Worm (Caenorhabditis elegans) whole organism, L4 larva: ENCODE results near the gene T07F12.2.

Experiments used
- F26F4.8 ChIP-seq: fragments of 200-800 bp; sonication (Bioruptor generic); conservative IDR thresholded peaks from 2 replicates; pipeline ENCODE4 v1.3.6; 2022; ENCODE audit warnings: missing genetic modification characterization, missing compliant biosample characterization
- R02D3.7 ChIP-seq: fragments of 150-350 bp; sonication (generic microtip); optimal IDR thresholded peaks from 3 replicates; lab custom pipeline; 2014; ENCODE audit warnings: missing biosample characterization, missing genetic modification characterization
- T26A8.4 ChIP-seq: fragments of 200-800 bp; sonication (Bioruptor generic); IDR thresholded peaks from 2 replicates; pipeline ENCODE4 v1.3.6; 2022; ENCODE audit warnings: missing genetic modification characterization, missing compliant biosample characterization
- Y75B8A.6 ChIP-seq: fragments of 200-800 bp; sonication (Bioruptor generic); IDR thresholded peaks from 2 replicates; pipeline ENCODE4 v1.3.6; 2022; ENCODE audit warnings: missing genetic modification reagents, missing genetic modification characterization, missing compliant biosample characterization
- ZK546.5 ChIP-seq, 2 experiments: sonication (generic microtip); optimal IDR thresholded peaks; 2 replicates each; lab custom pipeline; 2017; ENCODE audit warnings: missing biosample characterization in 2 of 2, missing genetic modification characterization in 2 of 2
- aha-1 ChIP-seq: fragments of 150-350 bp; peaks from one replicate; lab custom pipeline; 2014; ENCODE audit warnings: missing biosample characterization, missing genetic modification characterization
- ama-1 ChIP-seq: fragments of 150-350 bp; optimal IDR thresholded peaks from 2 replicates; lab custom pipeline; 2014; ENCODE audit warnings: inconsistent platforms, mixed read lengths
- arid-1 ChIP-seq: fragments of 200-800 bp; sonication (Bioruptor generic); conservative IDR thresholded peaks from 2 replicates; pipeline ENCODE4 v1.3.6; 2022; ENCODE audit warnings: missing genetic modification reagents, missing genetic modification characterization, missing compliant biosample characterization
- cey-2 ChIP-seq: sonication (generic microtip); optimal IDR thresholded peaks from 3 replicates; lab custom pipeline; 2017; ENCODE audit warnings: missing genetic modification characterization, mild to moderate bottlenecking, missing compliant biosample characterization, antibody characterized with exemption, borderline replicate concordance; ENCODE audit not compliant: insufficient read depth
- daf-16 ChIP-seq, 3 experiments: sonication (generic microtip); optimal IDR thresholded peaks; 2 replicates each; lab custom pipeline; 2016 to 2017; ENCODE audit warnings: missing genetic modification characterization in 3 of 3, missing genetic modification reagents in 3 of 3, mild to moderate bottlenecking in 2 of 3, missing compliant biosample characterization in 2 of 3, missing biosample characterization in 1 of 3, moderate library complexity in 1 of 3
- dmd-6 ChIP-seq: fragments of 200-800 bp; sonication (Bioruptor generic); IDR thresholded peaks from 2 replicates; pipeline ENCODE4 v1.3.6; 2022; ENCODE audit warnings: missing genetic modification reagents, missing genetic modification characterization, missing compliant biosample characterization
- dpl-1 ChIP-seq: fragments of 150-350 bp; optimal IDR thresholded peaks from 2 replicates; lab custom pipeline; 2014; ENCODE audit warnings: missing biosample characterization, missing genetic modification reagents, missing genetic modification characterization
- dve-1 ChIP-seq: sonication (generic microtip); optimal IDR thresholded peaks from 2 replicates; lab custom pipeline; 2017; ENCODE audit warnings: antibody characterized with exemption, mild to moderate bottlenecking, missing genetic modification characterization, missing compliant biosample characterization; ENCODE audit not compliant: insufficient read depth
- hlh-11 ChIP-seq: fragments of 200-800 bp; sonication (Bioruptor generic); optimal IDR thresholded peaks from 2 replicates; lab custom pipeline; 2018; ENCODE audit warnings: mild to moderate bottlenecking, missing genetic modification characterization, missing compliant biosample characterization
- hlh-30 ChIP-seq: sonication (generic microtip); optimal IDR thresholded peaks from 2 replicates; lab custom pipeline; 2017; ENCODE audit warnings: antibody characterized with exemption, mild to moderate bottlenecking, missing genetic modification characterization, missing compliant biosample characterization; ENCODE audit not compliant: insufficient read depth
- jun-1 ChIP-seq: fragments of 150-350 bp; optimal IDR thresholded peaks from 2 replicates; lab custom pipeline; 2014; ENCODE audit warnings: missing biosample characterization, missing genetic modification reagents, missing genetic modification characterization
- lin-13 ChIP-seq: fragments of 150-350 bp; optimal IDR thresholded peaks from 2 replicates; lab custom pipeline; 2014; ENCODE audit warnings: missing biosample characterization, missing genetic modification reagents, missing genetic modification characterization
- lin-15B ChIP-seq: fragments of 150-350 bp; sonication (generic microtip); optimal IDR thresholded peaks from 3 replicates; lab custom pipeline; 2014; ENCODE audit warnings: missing biosample characterization, missing genetic modification characterization
- lir-3 ChIP-seq: sonication (generic microtip); optimal IDR thresholded peaks from 2 replicates; lab custom pipeline; 2016; ENCODE audit warnings: mild to moderate bottlenecking, missing genetic modification characterization, missing compliant biosample characterization
- mdl-1 ChIP-seq, 2 experiments: fragments of 150-350 bp in 1 of 2; sonication (generic microtip) in 1 of 2; optimal IDR thresholded peaks; 2 replicates each; lab custom pipeline; 2014 to 2017; ENCODE audit warnings: missing biosample characterization in 2 of 2, missing genetic modification characterization in 2 of 2
- mep-1 ChIP-seq: fragments of 150-350 bp; sonication (generic microtip); optimal IDR thresholded peaks from 3 replicates; lab custom pipeline; 2014; ENCODE audit warnings: missing biosample characterization, missing genetic modification characterization
- mes-2 ChIP-seq: sonication (generic microtip); optimal IDR thresholded peaks from 2 replicates; lab custom pipeline; 2016; ENCODE audit warnings: missing genotype, mild to moderate bottlenecking, missing genetic modification characterization, missing compliant biosample characterization; ENCODE audit not compliant: poor library complexity, severe bottlenecking
- nhr-10 ChIP-seq: fragments of 150-350 bp; optimal IDR thresholded peaks from 2 replicates; lab custom pipeline; 2014; ENCODE audit warnings: missing biosample characterization, missing genetic modification characterization
- nhr-11 ChIP-seq: fragments of 150-350 bp; optimal IDR thresholded peaks from 2 replicates; lab custom pipeline; 2014; ENCODE audit warnings: missing biosample characterization, missing genetic modification characterization
- nhr-237 ChIP-seq: sonication (generic microtip); optimal IDR thresholded peaks from 2 replicates; lab custom pipeline; 2017; ENCODE audit warnings: missing biosample characterization, missing genetic modification characterization
- nhr-28 ChIP-seq: fragments of 150-350 bp; optimal IDR thresholded peaks from 2 replicates; lab custom pipeline; 2014; ENCODE audit warnings: missing biosample characterization, missing genetic modification characterization
- nhr-6 ChIP-seq: fragments of 150-350 bp; optimal IDR thresholded peaks from 2 replicates; lab custom pipeline; 2014; ENCODE audit warnings: missing biosample characterization, missing genetic modification characterization
- nhr-77 ChIP-seq: fragments of 150-350 bp; optimal IDR thresholded peaks from 2 replicates; lab custom pipeline; 2014; ENCODE audit warnings: missing biosample characterization, missing genetic modification characterization
- pqm-1 ChIP-seq: sonication (generic microtip); optimal IDR thresholded peaks from 2 replicates; lab custom pipeline; 2017; ENCODE audit warnings: missing biosample characterization, missing genetic modification characterization
- set-16 ChIP-seq: fragments of 200-800 bp; sonication (Bioruptor generic); IDR thresholded peaks from 2 replicates; pipeline ENCODE4 v1.3.6; 2022; ENCODE audit warnings: missing genetic modification reagents, missing genetic modification characterization, missing compliant biosample characterization
- skn-1 ChIP-seq: fragments of 150-350 bp; optimal IDR thresholded peaks from 2 replicates; lab custom pipeline; 2014; ENCODE audit warnings: missing biosample characterization, missing genetic modification characterization
- spr-1 ChIP-seq: sonication (generic microtip); optimal IDR thresholded peaks from 2 replicates; lab custom pipeline; 2016; ENCODE audit warnings: mild to moderate bottlenecking, missing genetic modification characterization, missing compliant biosample characterization
- spr-3 ChIP-seq: fragments of 200-800 bp; sonication (Bioruptor generic); optimal IDR thresholded peaks from 2 replicates; lab custom pipeline; 2018; ENCODE audit warnings: mild to moderate bottlenecking, missing genetic modification characterization, missing compliant biosample characterization
- tag-97 ChIP-seq: fragments of 200-800 bp; sonication (Bioruptor generic); IDR thresholded peaks from 2 replicates; pipeline ENCODE4 v1.3.6; 2022; ENCODE audit warnings: missing genetic modification characterization, missing compliant biosample characterization
- tra-1 ChIP-seq: fragments of 200-800 bp; sonication (Bioruptor generic); IDR thresholded peaks from 2 replicates; pipeline ENCODE4 v1.3.6; 2022; ENCODE audit warnings: missing genetic modification reagents, missing genetic modification characterization, missing compliant biosample characterization
- unc-39 ChIP-seq: sonication (generic microtip); optimal IDR thresholded peaks from 2 replicates; lab custom pipeline; 2017; ENCODE audit warnings: missing biosample characterization, missing genetic modification characterization
- unc-62 ChIP-seq, 3 experiments: fragments of 150-350 bp in 1 of 3; sonication (generic microtip); optimal IDR thresholded peaks in 2 of 3; peaks in 1 of 3; 1 replicate in 1 of 3; 2 replicates in 2 of 3; lab custom pipeline; 2014 to 2017; ENCODE audit warnings: missing biosample characterization in 3 of 3, missing genetic modification characterization in 3 of 3, missing genetic modification reagents in 3 of 3, missing genotype in 1 of 3
- zag-1 ChIP-seq: fragments of 150-350 bp; optimal IDR thresholded peaks from 2 replicates; lab custom pipeline; 2014; ENCODE audit warnings: missing biosample characterization, missing genetic modification characterization
- zfp-2 ChIP-seq: sonication (generic microtip); optimal IDR thresholded peaks from 2 replicates; lab custom pipeline; 2016; ENCODE audit warnings: mild to moderate bottlenecking, missing genetic modification characterization, missing compliant biosample characterization
- ztf-11 ChIP-seq: fragments of 150-350 bp; optimal IDR thresholded peaks from 2 replicates; lab custom pipeline; 2014; ENCODE audit warnings: missing biosample characterization, missing genetic modification characterization
- ztf-7 ChIP-seq: fragments of 150-350 bp; optimal IDR thresholded peaks from 2 replicates; lab custom pipeline; 2014; ENCODE audit warnings: missing biosample characterization, missing genetic modification characterization

The T07F12.2 gene

ce11 chrX:4905804-4906203 is 15.8 kb downstream of the T07F12.2 start, which contains the start of gene K05B2.2:
Gene K05B2.2 (plus strand): TSS chrX:4906081.
- TF ChIP-seq lir-3: no peak
- TF ChIP-seq ztf-7 (tag; lab: Kevin White, UChicago): no peak
- no peak for TF ChIP-seq ZK546.5 (tag; optimal IDR thresholded peaks at IDR 0.05; lab: Kevin White, UChicago)
- no peak for TF ChIP-seq zfp-2 (tag; lab: Kevin White, UChicago)
- TF ChIP-seq dpl-1: no peak
- no peak for TF ChIP-seq T26A8.4 (GFP tag; lab: Robert Waterston, UW)
- no peak for TF ChIP-seq skn-1
- no peak for TF ChIP-seq mes-2
- TF ChIP-seq unc-39 (tag; lab: Kevin White, UChicago): no peak
- TF ChIP-seq nhr-237 (tag; lab: Kevin White, UChicago): no peak
- TF ChIP-seq mdl-1 (tag; optimal IDR thresholded peaks at IDR 0.05; lab: Kevin White, UChicago): no peak
- no peak for TF ChIP-seq lin-13 (GFP tag; lab: Kevin White, UChicago)
- no peak for TF ChIP-seq nhr-77 (tag; lab: Kevin White, UChicago)
- TF ChIP-seq dmd-6 (GFP tag; lab: Robert Waterston, UW): peak; percentile 49
- no peak for TF ChIP-seq zag-1
- no peak for TF ChIP-seq F26F4.8 (GFP tag; lab: Robert Waterston, UW)
- no peak for TF ChIP-seq arid-1 (GFP tag; lab: Robert Waterston, UW)
- TF ChIP-seq tra-1: 0 out of 2 replicates have a peak, but pooled peaks have one; percentile 20
- TF ChIP-seq nhr-28 (tag; lab: Kevin White, UChicago): peak; percentile 57
- TF ChIP-seq Y75B8A.6 (GFP tag; lab: Robert Waterston, UW): no peak
- no peak for TF ChIP-seq nhr-11 (tag; lab: Kevin White, UChicago)
- no peak for TF ChIP-seq spr-1
- no peak for TF ChIP-seq tag-97 (GFP tag; lab: Robert Waterston, UW)
- TF ChIP-seq pqm-1 (tag; lab: Kevin White, UChicago): peak; percentile 84
- TF ChIP-seq ztf-11 (tag; lab: Kevin White, UChicago): no peak
- TF ChIP-seq hlh-11 (tag; lab: Kevin White, UChicago): peak; percentile 59
- no peak for TF ChIP-seq lin-15B (tag; lab: Kevin White, UChicago)
- TF ChIP-seq mep-1 (tag; lab: Kevin White, UChicago): no peak
- peak; percentile 19 for TF ChIP-seq hlh-30
- peak; percentile 62 for TF ChIP-seq dve-1 (tag; lab: Kevin White, UChicago)
- no peak for TF ChIP-seq set-16 (GFP tag; lab: Robert Waterston, UW)
- no peak for TF ChIP-seq spr-3 (GFP tag; lab: Kevin White, UChicago)
- no peak for TF ChIP-seq cey-2
- no peak for TF ChIP-seq daf-16 (GFP tag; optimal IDR thresholded peaks at IDR 0.05; lab: Kevin White, UChicago)
- TF ChIP-seq daf-16 (tag; optimal IDR thresholded peaks at IDR 0.05; lab: Kevin White, UChicago): peak; percentile 46
- no peak for TF ChIP-seq nhr-10 (tag; lab: Kevin White, UChicago)
- TF ChIP-seq jun-1 (tag; lab: Kevin White, UChicago): no peak

- no peak for TF ChIP-seq nhr-6 (tag; lab: Kevin White, UChicago)
- no peak for TF ChIP-seq R02D3.7 (tag; lab: Kevin White, UChicago)
- peak; percentile 28; the same call in 1 of the 2 replicates for TF ChIP-seq dmd-6 (GFP tag; lab: Robert Waterston, UW)
- TF ChIP-seq ama-1 (lab: Kevin White, UChicago): no peak
- TF ChIP-seq dve-1 (tag; lab: Kevin White, UChicago): peak; percentile 35
- peak in 1 of 2 experiments; percentile 22 for TF ChIP-seq unc-62 (GFP tag; optimal IDR thresholded peaks at IDR 0.05 in 1 of 2; lab: Kevin White, UChicago)
- no peak for TF ChIP-seq unc-62 (tag; optimal IDR thresholded peaks at IDR 0.05; lab: Kevin White, UChicago)
- peak; percentile 34 for TF ChIP-seq aha-1 (tag; lab: Kevin White, UChicago)
- peak; percentile 42 for TF ChIP-seq hlh-30
These were observed 21.3 kb downstream of the T07F12.2 start for ce11 chrX:4911287-4911876.
